Worm (Caenorhabditis elegans): ENCODE measurements around the gene arrd-10.

The arrd-10 gene

ce11 chrII:12923225-12923624 lies 16.7 kb upstream of the arrd-10 start:
- TF ChIP-seq blmp-1 (tag; optimal IDR thresholded peaks at IDR 0.05) (no peak), irx-1 (tag; optimal IDR thresholded peaks at IDR 0.05) (no peak), elt-3 (tag; optimal IDR thresholded peaks at IDR 0.05) (no peak), nhr-20 (tag; optimal IDR thresholded peaks at IDR 0.05) (no peak), efl-3 (GFP tag; optimal IDR thresholded peaks at IDR 0.05) (no peak), lin-35 (GFP tag; optimal IDR thresholded peaks at IDR 0.05) (no peak), nhr-76 (tag; optimal IDR thresholded peaks at IDR 0.05) (no peak), nhr-47 (tag; optimal IDR thresholded peaks at IDR 0.05) (no peak), ces-1 (GFP tag; optimal IDR thresholded peaks at IDR 0.05) (no peak), lin-13 (GFP tag; optimal IDR thresholded peaks at IDR 0.05) (no peak), tlp-1 (tag; optimal IDR thresholded peaks at IDR 0.05) (no peak), sup-37 (GFP tag; optimal IDR thresholded peaks at IDR 0.05) (no peak), ceh-63 (GFP tag; optimal IDR thresholded peaks at IDR 0.05) (no peak), aly-2 (tag; optimal IDR thresholded peaks at IDR 0.05) (no peak), fkh-8 (tag; optimal IDR thresholded peaks at IDR 0.05) (no peak), grh-1 (GFP tag; IDR thresholded peaks at IDR 0.05) (no peak), elt-2 (tag; optimal IDR thresholded peaks at IDR 0.05) (no peak), hlh-4 (tag; optimal IDR thresholded peaks at IDR 0.05) (no peak), sox-4 (tag; optimal IDR thresholded peaks at IDR 0.05) (no peak)

ce11 chrII:12925551-12925950 lies 14.3 kb upstream of the arrd-10 start, which contains the start of gene F58G1.8:
Gene F58G1.8, minus strand, starts transcription at chrII:12925651.
- TF ChIP-seq C16A3.4 (tag; optimal IDR thresholded peaks at IDR 0.05) (no peak), pax-3 (tag; optimal IDR thresholded peaks at IDR 0.05) (no peak), nhr-20 (tag; optimal IDR thresholded peaks at IDR 0.05) (no peak), sptf-1 (tag; optimal IDR thresholded peaks at IDR 0.05) (no peak), efl-1 (optimal IDR thresholded peaks at IDR 0.05) (no peak), efl-1 (GFP tag; optimal IDR thresholded peaks at IDR 0.05 in 1 of 2) (no peak), F16B12.6 (tag; optimal IDR thresholded peaks at IDR 0.05) (no peak), nhr-47 (tag; optimal IDR thresholded peaks at IDR 0.05) (no peak), aha-1 (tag; optimal IDR thresholded peaks at IDR 0.05) (no peak), dpl-1 (GFP tag; optimal IDR thresholded peaks at IDR 0.05) (no peak), unc-130 (tag; optimal IDR thresholded peaks at IDR 0.05) (no peak), unc-30 (tag; optimal IDR thresholded peaks at IDR 0.05) (no peak), swsn-7 (tag; optimal IDR thresholded peaks at IDR 0.05) (no peak), hpl-2 (GFP tag; optimal IDR thresholded peaks at IDR 0.05) (no peak), alr-1 (tag; optimal IDR thresholded peaks at IDR 0.05; ENCODE audit: borderline replicate concordance) (no peak), tbx-2 (tag; optimal IDR thresholded peaks at IDR 0.05) (no peak), nhr-12 (tag; optimal IDR thresholded peaks at IDR 0.05) (no peak)

ce11 chrII:12928241-12928640 lies 11.7 kb upstream of the arrd-10 start, which contains the start of gene F58G1.3:
Gene F58G1.3, minus strand, starts transcription at chrII:12928341.
- TF ChIP-seq rnt-1 (tag; optimal IDR thresholded peaks at IDR 0.05), result no peak
- no peak for TF ChIP-seq elt-3 (tag; optimal IDR thresholded peaks at IDR 0.05)
- no peak for TF ChIP-seq lin-15B (tag; optimal IDR thresholded peaks at IDR 0.05)
- no peak for TF ChIP-seq egl-13 (tag; optimal IDR thresholded peaks at IDR 0.05)

- TF ChIP-seq ama-1 (optimal IDR thresholded peaks at IDR 0.05), result no peak
- no peak for TF ChIP-seq efl-1 (optimal IDR thresholded peaks at IDR 0.05)
- peak in 1 of 2 experiments; percentile 49 for TF ChIP-seq efl-1 (GFP tag; optimal IDR thresholded peaks at IDR 0.05 in 1 of 2)
Measured at ce11 chrII:12930138-12930537, 9.8 kb upstream of the arrd-10 start.
